Fruit fly (Drosophila melanogaster) whole organism, embryonic: ENCODE measurements around the gene CG32829.

Experiments
- Abd-B ChIP-seq: fragments of 200-800 bp; sonication (Bioruptor generic); optimal IDR thresholded peaks from 2 replicates; lab custom pipeline; 2018; ENCODE audit warnings: missing biosample characterization, mild to moderate bottlenecking, missing genetic modification characterization, moderate library complexity
- Ada2b ChIP-seq: fragments of 200-800 bp; sonication (Bioruptor generic); IDR thresholded peaks from 2 replicates; pipeline ENCODE4 v1.3.6; 2022; ENCODE audit warnings: missing biosample characterization, missing genetic modification characterization
- Aef1 ChIP-seq: fragments of 200-800 bp; sonication (Bioruptor generic); IDR thresholded peaks from 3 replicates; pipeline ENCODE4 v1.3.6; 2022; ENCODE audit warnings: missing biosample characterization, missing genetic modification characterization
- Bdp1 ChIP-seq: fragments of 200-800 bp; sonication (Bioruptor generic); optimal IDR thresholded peaks from 3 replicates; lab custom pipeline; 2016; ENCODE audit warnings: missing biosample characterization, missing genetic modification characterization
- CG11723 ChIP-seq: fragments of 200-800 bp; sonication (Bioruptor generic); optimal IDR thresholded peaks from 2 replicates; lab custom pipeline; 2017; ENCODE audit warnings: missing biosample characterization, mild to moderate bottlenecking, missing genetic modification characterization
- CG12219 ChIP-seq: fragments of 200-800 bp; sonication (Bioruptor generic); optimal IDR thresholded peaks from 3 replicates; lab custom pipeline; 2018; ENCODE audit warnings: missing biosample characterization, mild to moderate bottlenecking, missing genetic modification characterization
- CG12744 ChIP-seq: fragments of 200-800 bp; sonication (Bioruptor generic); optimal IDR thresholded peaks from 2 replicates; lab custom pipeline; 2016; ENCODE audit warnings: missing biosample characterization, missing genetic modification characterization
- CG14710 ChIP-seq: fragments of 200-800 bp; sonication (Bioruptor generic); optimal IDR thresholded peaks from 3 replicates; lab custom pipeline; 2019; ENCODE audit warnings: missing biosample characterization, mild to moderate bottlenecking, missing genetic modification characterization, moderate library complexity
- CG15696 ChIP-seq: fragments of 200-800 bp; sonication (Bioruptor generic); optimal IDR thresholded peaks from 2 replicates; lab custom pipeline; 2019; ENCODE audit warnings: missing biosample characterization, mild to moderate bottlenecking, missing genetic modification characterization, moderate library complexity
- CG17568 ChIP-seq: fragments of 200-800 bp; sonication (Bioruptor generic); optimal IDR thresholded peaks from 2 replicates; lab custom pipeline; 2018; ENCODE audit warnings: missing biosample characterization, mild to moderate bottlenecking, missing genetic modification characterization, moderate library complexity
- CG18476 ChIP-seq: fragments of 200-800 bp; sonication (Bioruptor generic); optimal IDR thresholded peaks from 2 replicates; lab custom pipeline; 2016; ENCODE audit warnings: missing biosample characterization, mild to moderate bottlenecking, missing genetic modification characterization
- CG2120 ChIP-seq: fragments of 200-800 bp; sonication (Bioruptor generic); optimal IDR thresholded peaks from 3 replicates; lab custom pipeline; 2016; ENCODE audit warnings: missing biosample characterization, missing genetic modification characterization
- CG32532 ChIP-seq: fragments of 200-800 bp; sonication (Bioruptor generic); IDR thresholded peaks from 2 replicates; pipeline ENCODE4 v1.3.6; 2022; ENCODE audit warnings: missing biosample characterization, missing genetic modification characterization
- CG3281 ChIP-seq: fragments of 200-800 bp; sonication (Bioruptor generic); optimal IDR thresholded peaks from 3 replicates; lab custom pipeline; 2017; ENCODE audit warnings: missing biosample characterization, mild to moderate bottlenecking, missing genetic modification characterization
- CG3407 ChIP-seq: fragments of 200-800 bp; sonication (Bioruptor generic); optimal IDR thresholded peaks from 2 replicates; lab custom pipeline; 2018; ENCODE audit warnings: missing biosample characterization, mild to moderate bottlenecking, missing genetic modification characterization
- CG4360 ChIP-seq: fragments of 200-800 bp; sonication (Bioruptor generic); IDR thresholded peaks from 2 replicates; pipeline ENCODE4 v1.3.6; 2022; ENCODE audit warnings: missing biosample characterization, missing genetic modification characterization
- CG4617 ChIP-seq: fragments of 200-800 bp; sonication (Bioruptor generic); optimal IDR thresholded peaks from 3 replicates; lab custom pipeline; 2016; ENCODE audit warnings: missing biosample characterization, missing genetic modification characterization, borderline replicate concordance
- CG4820 ChIP-seq: fragments of 200-800 bp; sonication (Bioruptor generic); optimal IDR thresholded peaks from 3 replicates; lab custom pipeline; 2016; ENCODE audit warnings: missing biosample characterization, missing genetic modification characterization
- CG7839 ChIP-seq: fragments of 200-800 bp; sonication (Bioruptor generic); optimal IDR thresholded peaks from 3 replicates; lab custom pipeline; 2018; ENCODE audit warnings: missing biosample characterization, mild to moderate bottlenecking, missing genetic modification characterization, moderate library complexity
- CG9437 ChIP-seq: fragments of 200-800 bp; sonication (Bioruptor generic); optimal IDR thresholded peaks from 2 replicates; lab custom pipeline; 2018; ENCODE audit warnings: missing biosample characterization, mild to moderate bottlenecking, missing genetic modification characterization
- CG9797 ChIP-seq: fragments of 200-800 bp; sonication (Bioruptor generic); optimal IDR thresholded peaks from 3 replicates; lab custom pipeline; 2018; ENCODE audit warnings: missing biosample characterization, mild to moderate bottlenecking, missing genetic modification characterization
- Dp ChIP-seq: fragments of 200-800 bp; sonication (Bioruptor generic); optimal IDR thresholded peaks from 2 replicates; lab custom pipeline; 2018; ENCODE audit warnings: missing biosample characterization, mild to moderate bottlenecking, missing genetic modification characterization, moderate library complexity
- Dref ChIP-seq: fragments of 200-800 bp; sonication (Bioruptor generic); IDR thresholded peaks from 2 replicates; pipeline ENCODE4 v1.3.6; 2022; ENCODE audit warnings: missing biosample characterization, missing genetic modification characterization
- HLH3B ChIP-seq: fragments of 200-800 bp; sonication (Bioruptor generic); IDR thresholded peaks from 2 replicates; pipeline ENCODE4 v1.3.6; 2022; ENCODE audit warnings: missing biosample characterization, missing genetic modification characterization
- HLH4C ChIP-seq: fragments of 200-800 bp; sonication (Bioruptor generic); IDR thresholded peaks from 3 replicates; pipeline ENCODE4 v1.3.6; 2022; ENCODE audit warnings: missing biosample characterization, missing genetic modification characterization; ENCODE audit not compliant: partially characterized antibody
- HLH54F ChIP-seq: fragments of 200-800 bp; sonication (Bioruptor generic); optimal IDR thresholded peaks from 3 replicates; lab custom pipeline; 2016; ENCODE audit warnings: missing biosample characterization, missing genetic modification characterization
- Hmx ChIP-seq: fragments of 200-800 bp; sonication (Bioruptor generic); optimal IDR thresholded peaks from 2 replicates; lab custom pipeline; 2016; ENCODE audit warnings: missing biosample characterization, missing genetic modification characterization
- Hr39 ChIP-seq: fragments of >200 bp; optimal IDR thresholded peaks from 2 replicates; lab custom pipeline; 2017
- MESR4 ChIP-seq: fragments of 200-800 bp; sonication (Bioruptor generic); optimal IDR thresholded peaks from 2 replicates; lab custom pipeline; 2018; ENCODE audit warnings: missing biosample characterization, mild to moderate bottlenecking, missing genetic modification characterization, moderate library complexity
- Mad ChIP-seq: fragments of 200-800 bp; sonication (Bioruptor generic); optimal IDR thresholded peaks from 2 replicates; lab custom pipeline; 2016; ENCODE audit warnings: missing biosample characterization, missing genetic modification characterization
- Med ChIP-seq: fragments of 200-800 bp; sonication (Bioruptor generic); peaks from one replicate; lab custom pipeline; 2016; ENCODE audit warnings: missing biosample characterization, missing genetic modification characterization, mild to moderate bottlenecking, inconsistent platforms, moderate library complexity
- Meics ChIP-seq: fragments of 200-800 bp; sonication (Bioruptor generic); optimal IDR thresholded peaks from 2 replicates; lab custom pipeline; 2017; ENCODE audit warnings: missing biosample characterization, mild to moderate bottlenecking, missing genetic modification characterization
- NFAT ChIP-seq: fragments of 200-800 bp; sonication (Bioruptor generic); IDR thresholded peaks from 2 replicates; pipeline ENCODE4 v1.3.6; 2022; ENCODE audit warnings: missing biosample characterization, missing genetic modification characterization
- NfI ChIP-seq: fragments of 200-800 bp; sonication (Bioruptor generic); optimal IDR thresholded peaks from 3 replicates; lab custom pipeline; 2018; ENCODE audit warnings: missing biosample characterization, mild to moderate bottlenecking, missing genetic modification characterization, moderate library complexity
- Ptx1 ChIP-seq: fragments of 200-800 bp; sonication (Bioruptor generic); IDR thresholded peaks from 2 replicates; pipeline ENCODE4 v1.3.6; 2022; ENCODE audit warnings: missing biosample characterization, missing genetic modification characterization
- Scr ChIP-seq: fragments of 200-800 bp; sonication (Bioruptor generic); IDR thresholded peaks from 2 replicates; pipeline ENCODE4 v1.3.6; 2022; ENCODE audit warnings: missing biosample characterization, missing genetic modification characterization; ENCODE audit not compliant: partially characterized antibody
- YL-1 ChIP-seq: fragments of 200-800 bp; sonication (Bioruptor generic); optimal IDR thresholded peaks from 3 replicates; lab custom pipeline; 2017; ENCODE audit warnings: missing biosample characterization, mild to moderate bottlenecking, missing genetic modification characterization
- al ChIP-seq: fragments of 200-800 bp; sonication (Bioruptor generic); IDR thresholded peaks from 2 replicates; pipeline ENCODE4 v1.3.6; 2022; ENCODE audit warnings: missing biosample characterization, missing genetic modification characterization
- bsh ChIP-seq, 2 experiments: fragments of 200-800 bp; sonication (Bioruptor generic); optimal IDR thresholded peaks; 2 replicates each; lab custom pipeline; 2017 to 2018; ENCODE audit warnings: mild to moderate bottlenecking in 2 of 2, missing biosample characterization in 2 of 2, missing genetic modification characterization in 2 of 2, moderate library complexity in 1 of 2
- chinmo ChIP-seq: fragments of 200-800 bp; sonication (Bioruptor generic); IDR thresholded peaks from 4 replicates; pipeline ENCODE4 v1.3.6; 2022; ENCODE audit warnings: missing biosample characterization, missing genetic modification characterization; ENCODE audit not compliant: partially characterized antibody
- fd102C ChIP-seq: fragments of 200-800 bp; sonication (Bioruptor generic); optimal IDR thresholded peaks from 2 replicates; lab custom pipeline; 2018; ENCODE audit warnings: missing biosample characterization, mild to moderate bottlenecking, missing genetic modification characterization, moderate library complexity
- fu2 ChIP-seq: fragments of 200-800 bp; sonication (Bioruptor generic); optimal IDR thresholded peaks from 2 replicates; lab custom pipeline; 2016; ENCODE audit warnings: missing biosample characterization, missing genetic modification characterization
- her ChIP-seq: fragments of 200-800 bp; sonication (Bioruptor generic); optimal IDR thresholded peaks from 2 replicates; lab custom pipeline; 2016; ENCODE audit warnings: missing biosample characterization, missing genetic modification characterization
- ind ChIP-seq: fragments of 200-800 bp; sonication (Bioruptor generic); optimal IDR thresholded peaks from 3 replicates; lab custom pipeline; 2016; ENCODE audit warnings: missing biosample characterization, missing genetic modification characterization
- lmd ChIP-seq: fragments of 200-800 bp; sonication (Bioruptor generic); IDR thresholded peaks from 2 replicates; pipeline ENCODE4 v1.3.6; 2022; ENCODE audit warnings: missing biosample characterization, missing genetic modification characterization
- luna ChIP-seq: fragments of 200-800 bp; sonication (Bioruptor generic); optimal IDR thresholded peaks from 2 replicates; lab custom pipeline; 2016; ENCODE audit warnings: missing biosample characterization, missing genetic modification characterization
- oc ChIP-seq: fragments of 200-800 bp; sonication (Bioruptor generic); optimal IDR thresholded peaks from 2 replicates; lab custom pipeline; 2018; ENCODE audit warnings: missing biosample characterization, mild to moderate bottlenecking, missing genetic modification characterization, moderate library complexity
- pb ChIP-seq: fragments of 200-800 bp; sonication (Bioruptor generic); optimal IDR thresholded peaks from 3 replicates; lab custom pipeline; 2016; ENCODE audit warnings: missing biosample characterization, missing genetic modification characterization
- psq ChIP-seq: fragments of 200-800 bp; sonication (Bioruptor generic); optimal IDR thresholded peaks from 2 replicates; lab custom pipeline; 2017; ENCODE audit warnings: missing biosample characterization, missing genetic modification characterization
- row ChIP-seq: fragments of 200-800 bp; sonication (Bioruptor generic); IDR thresholded peaks from 3 replicates; pipeline ENCODE4 v1.3.6; 2022; ENCODE audit warnings: missing biosample characterization, missing genetic modification characterization
- tgo ChIP-seq: fragments of 200-800 bp; sonication (Bioruptor generic); IDR thresholded peaks from 3 replicates; pipeline ENCODE4 v1.3.6; 2022; ENCODE audit warnings: missing biosample characterization, missing genetic modification characterization
- trem ChIP-seq: fragments of 200-800 bp; optimal IDR thresholded peaks from 3 replicates; lab custom pipeline; 2019; ENCODE audit warnings: missing biosample characterization, mild to moderate bottlenecking, missing genetic modification characterization, moderate library complexity
- trh ChIP-seq: fragments of 200-800 bp; sonication (Bioruptor generic); optimal IDR thresholded peaks from 2 replicates; lab custom pipeline; 2016; ENCODE audit warnings: missing biosample characterization, missing genetic modification characterization

CG32829 gene

dm6 chr2L:6913964-6914363, 2.3 kb downstream of the CG32829 start, which contains the start of gene Wee1 (continued):
- no peak for TF ChIP-seq HLH3B (GFP tag; lab: Robert Waterston, UW)
- TF ChIP-seq trem (tag; lab: Kevin White, UChicago), result peak; percentile 60
- no peak for TF ChIP-seq fu2 (GFP tag; lab: Kevin White, UChicago)
- no peak for TF ChIP-seq CG3281 (GFP tag; lab: Kevin White, UChicago)
- TF ChIP-seq Dp (GFP tag; lab: Kevin White, UChicago), result peak; percentile 95
- no peak for TF ChIP-seq HLH54F (GFP tag; lab: Kevin White, UChicago)
- TF ChIP-seq HLH4C, result no peak
- no peak for TF ChIP-seq Ptx1 (GFP tag; lab: Robert Waterston, UW)
- TF ChIP-seq CG11723 (GFP tag; lab: Kevin White, UChicago), result no peak
- TF ChIP-seq CG4360 (GFP tag; lab: Robert Waterston, UW), result no peak
- TF ChIP-seq CG12744 (GFP tag; lab: Kevin White, UChicago), result no peak
- no peak for TF ChIP-seq NFAT
- TF ChIP-seq Dref, result no peak
- peak; percentile 63; the same call in 1 of the 4 replicates for TF ChIP-seq chinmo (GFP tag; lab: Robert Waterston, UW)
- no peak for TF ChIP-seq luna (GFP tag; lab: Kevin White, UChicago)
- TF ChIP-seq CG3407 (GFP tag; lab: Kevin White, UChicago), result no peak
- no peak for TF ChIP-seq oc (tag; lab: Kevin White, UChicago)
- peak; percentile 75 for TF ChIP-seq YL-1 (GFP tag; lab: Kevin White, UChicago)
- TF ChIP-seq CG14710, result peak; percentile 58
- TF ChIP-seq Ada2b (GFP tag; lab: Robert Waterston, UW), result no peak
- TF ChIP-seq row (GFP tag; lab: Robert Waterston, UW), result peak; percentile 50; the same call in 1 of the 3 replicates
- TF ChIP-seq tgo (GFP tag; lab: Robert Waterston, UW), result no peak
- TF ChIP-seq MESR4, result peak; percentile 59
- TF ChIP-seq CG15696, result no peak
- no peak for TF ChIP-seq CG17568 (GFP tag; lab: Kevin White, UChicago)
- no peak for TF ChIP-seq CG12219
- TF ChIP-seq Hr39 (lab: Kevin White, UChicago), result no peak
- no peak for TF ChIP-seq Abd-B (GFP tag; lab: Kevin White, UChicago)
- no peak for TF ChIP-seq CG9437 (GFP tag; lab: Kevin White, UChicago)

- TF ChIP-seq pb (GFP tag; lab: Kevin White, UChicago) (no peak), her (GFP tag; lab: Kevin White, UChicago) (no peak), bsh (GFP tag; optimal IDR thresholded peaks at IDR 0.05; lab: Kevin White, UChicago) (no peak), CG4820 (peak; percentile 4), Mad (GFP tag; lab: Kevin White, UChicago) (peak; percentile 33), psq (no peak), Meics (GFP tag; lab: Kevin White, UChicago) (no peak), lmd (GFP tag; lab: Robert Waterston, UW) (0 out of 2 replicates have a peak, but pooled peaks have one; percentile 8), Hmx (no peak), Bdp1 (GFP tag; lab: Kevin White, UChicago) (peak; percentile 5), CG2120 (GFP tag; lab: Kevin White, UChicago) (peak; percentile 69), ind (peak; percentile 5), CG7839 (no peak), fd102C (no peak), NfI (GFP tag; lab: Kevin White, UChicago) (no peak), Scr (GFP tag; lab: Robert Waterston, UW) (no peak), CG4617 (GFP tag; lab: Kevin White, UChicago) (peak; percentile 83), CG9797 (GFP tag; lab: Kevin White, UChicago) (peak; percentile 90), Med (GFP tag; lab: Kevin White, UChicago) (peak; percentile 64), Aef1 (GFP tag; lab: Robert Waterston, UW) (no peak), CG32532 (GFP tag; lab: Robert Waterston, UW) (no peak), trh (GFP tag; lab: Kevin White, UChicago) (no peak), al (GFP tag; lab: Robert Waterston, UW) (no peak; the same call in 1 of the 2 replicates), CG18476 (GFP tag; lab: Kevin White, UChicago) (peak; percentile 43)
Measured at dm6 chr2L:6907761-6908160, 8.5 kb downstream of the CG32829 start, which contains the start of the genes Polr1F and Rat1. Gene Polr1F, minus strand, starts transcription at chr2L:6907844. Gene Rat1, plus strand, starts transcription at chr2L:6908083.
